Fruit fly (Drosophila melanogaster) whole organism, prepupa: ENCODE results near the gene CG13896.

Source experiments
- CG10631 ChIP-seq: fragments of 200-800 bp; sonication (Bioruptor generic); optimal IDR thresholded peaks from 2 replicates; lab custom pipeline; 2016; ENCODE audit warnings: missing biosample characterization, missing genetic modification characterization
- CG16779 ChIP-seq: fragments of 200-800 bp; sonication (Bioruptor generic); optimal IDR thresholded peaks from 3 replicates; lab custom pipeline; 2017; ENCODE audit warnings: missing biosample characterization, mild to moderate bottlenecking, missing genetic modification characterization
- CG34406 ChIP-seq: fragments of 200-800 bp; sonication (Bioruptor generic); optimal IDR thresholded peaks from 3 replicates; lab custom pipeline; 2016; ENCODE audit warnings: missing biosample characterization, missing genetic modification characterization
- Ets21C ChIP-seq: fragments of 200-800 bp; sonication (Bioruptor generic); optimal IDR thresholded peaks from 3 replicates; lab custom pipeline; 2016; ENCODE audit warnings: missing biosample characterization, missing genetic modification characterization
- Sox14 ChIP-seq: fragments of 200-800 bp; sonication (Bioruptor generic); optimal IDR thresholded peaks from 3 replicates; lab custom pipeline; 2016; ENCODE audit warnings: missing biosample characterization, missing genetic modification characterization
- fd59A ChIP-seq: fragments of 200-800 bp; sonication (Bioruptor generic); optimal IDR thresholded peaks from 2 replicates; lab custom pipeline; 2017; ENCODE audit warnings: missing biosample characterization, mild to moderate bottlenecking, missing genetic modification characterization, missing genetic modification reagents

dm6 chr3L:690031-690686 lies 21.5 kb downstream of the CG13896 start, which contains the start of the genes CG32483 and RabX6:
- no peak for TF ChIP-seq CG16779 (tag; lab: Kevin White, UChicago)
- no peak for TF ChIP-seq CG34406 (GFP tag; lab: Kevin White, UChicago)
- peak; percentile 45 for TF ChIP-seq Sox14 (GFP tag; lab: Kevin White, UChicago)
- no peak for TF ChIP-seq Ets21C (GFP tag; lab: Kevin White, UChicago)
- no peak for TF ChIP-seq fd59A (GFP tag; lab: Kevin White, UChicago)
- TF ChIP-seq CG10631 (GFP tag; lab: Kevin White, UChicago) = no peak
